Fruit fly (Drosophila melanogaster) whole organism, embryonic: ENCODE results near the gene alphaTub67C.

ENCODE experiments used
- Aef1 ChIP-seq: fragments of 200-800 bp; sonication (Bioruptor generic); IDR thresholded peaks from 3 replicates; pipeline ENCODE4 v1.3.6; 2022; ENCODE audit warnings: missing biosample characterization, missing genetic modification characterization
- Atf-2 ChIP-seq: fragments of 200-800 bp; sonication (Bioruptor generic); optimal IDR thresholded peaks from 2 replicates; lab custom pipeline; 2016; ENCODE audit warnings: missing biosample characterization, missing genetic modification characterization
- B-H1 ChIP-seq: fragments of 200-800 bp; sonication (Bioruptor generic); IDR thresholded peaks from 3 replicates; pipeline ENCODE4 v1.3.6; 2022; ENCODE audit warnings: missing biosample characterization, missing genetic modification characterization
- B-H2 ChIP-seq: fragments of 200-800 bp; sonication (Bioruptor generic); optimal IDR thresholded peaks from 2 replicates; lab custom pipeline; 2018; ENCODE audit warnings: missing biosample characterization, mild to moderate bottlenecking, missing genetic modification characterization
- Bdp1 ChIP-seq: fragments of 200-800 bp; sonication (Bioruptor generic); optimal IDR thresholded peaks from 3 replicates; lab custom pipeline; 2016; ENCODE audit warnings: missing biosample characterization, missing genetic modification characterization
- CG10366 ChIP-seq: fragments of 200-800 bp; sonication (Bioruptor generic); IDR thresholded peaks from 2 replicates; pipeline ENCODE4 v1.3.6; 2022; ENCODE audit warnings: missing biosample characterization, missing genetic modification characterization
- CG13424 ChIP-seq: fragments of 200-800 bp; sonication (Bioruptor generic); optimal IDR thresholded peaks from 2 replicates; lab custom pipeline; 2019; ENCODE audit warnings: missing biosample characterization, mild to moderate bottlenecking, missing genetic modification characterization, moderate library complexity
- CG17612 ChIP-seq: fragments of 200-800 bp; sonication (Bioruptor generic); IDR thresholded peaks from 2 replicates; pipeline ENCODE4 v1.3.6; 2022; ENCODE audit warnings: missing biosample characterization, missing genetic modification characterization
- CG17802 ChIP-seq: fragments of 200-800 bp; sonication (Bioruptor generic); optimal IDR thresholded peaks from 2 replicates; lab custom pipeline; 2018; ENCODE audit warnings: missing biosample characterization, mild to moderate bottlenecking, missing genetic modification characterization, moderate library complexity
- CG18011 ChIP-seq: fragments of 200-800 bp; sonication (Bioruptor generic); optimal IDR thresholded peaks from 2 replicates; lab custom pipeline; 2017; ENCODE audit warnings: missing biosample characterization, missing genetic modification characterization, mild to moderate bottlenecking, moderate library complexity, missing genotype
- CG18476 ChIP-seq: fragments of 200-800 bp; sonication (Bioruptor generic); optimal IDR thresholded peaks from 2 replicates; lab custom pipeline; 2016; ENCODE audit warnings: missing biosample characterization, mild to moderate bottlenecking, missing genetic modification characterization
- CG31224 ChIP-seq: fragments of 200-800 bp; sonication (Bioruptor generic); IDR thresholded peaks from 2 replicates; pipeline ENCODE4 v1.3.6; 2022; ENCODE audit warnings: missing biosample characterization, missing genetic modification characterization
- CG31365 ChIP-seq: fragments of 200-800 bp; sonication (Bioruptor generic); optimal IDR thresholded peaks from 2 replicates; lab custom pipeline; 2018; ENCODE audit warnings: missing biosample characterization, mild to moderate bottlenecking, missing genetic modification characterization
- CG31388 ChIP-seq: fragments of 200-800 bp; sonication (Bioruptor generic); optimal IDR thresholded peaks from 2 replicates; lab custom pipeline; 2016; ENCODE audit warnings: missing biosample characterization, missing genetic modification characterization
- CG6272 ChIP-seq: fragments of 200-800 bp; sonication (Bioruptor generic); IDR thresholded peaks from 2 replicates; pipeline ENCODE4 v1.3.6; 2022; ENCODE audit warnings: missing biosample characterization, missing genetic modification characterization
- CG6765 ChIP-seq: fragments of 200-800 bp; sonication (Bioruptor generic); optimal IDR thresholded peaks from 3 replicates; lab custom pipeline; 2017; ENCODE audit warnings: missing biosample characterization, mild to moderate bottlenecking, missing genetic modification characterization
- CG9437 ChIP-seq: fragments of 200-800 bp; sonication (Bioruptor generic); optimal IDR thresholded peaks from 2 replicates; lab custom pipeline; 2018; ENCODE audit warnings: missing biosample characterization, mild to moderate bottlenecking, missing genetic modification characterization
- CG9727 ChIP-seq: fragments of 200-800 bp; sonication (Bioruptor generic); optimal IDR thresholded peaks from 3 replicates; lab custom pipeline; 2017; ENCODE audit warnings: missing biosample characterization, mild to moderate bottlenecking, missing genetic modification characterization
- CG9876 ChIP-seq: fragments of 200-800 bp; sonication (Bioruptor generic); optimal IDR thresholded peaks from 2 replicates; lab custom pipeline; 2016; ENCODE audit warnings: missing biosample characterization, missing genetic modification characterization
- CrebB ChIP-seq: fragments of 200-800 bp; sonication (Bioruptor generic); optimal IDR thresholded peaks from 3 replicates; lab custom pipeline; 2018; ENCODE audit warnings: missing biosample characterization, mild to moderate bottlenecking, missing genetic modification characterization
- Dbx ChIP-seq: fragments of 200-800 bp; sonication (Bioruptor generic); IDR thresholded peaks from 3 replicates; pipeline ENCODE4 v1.3.6; 2022; ENCODE audit warnings: missing biosample characterization, missing genetic modification characterization
- Gug ChIP-seq: fragments of 200-800 bp; sonication (Bioruptor generic); IDR thresholded peaks from 4 replicates; pipeline ENCODE4 v1.3.6; 2022; ENCODE audit warnings: missing biosample characterization, missing genetic modification characterization
- Lpt ChIP-seq: fragments of >200 bp; optimal IDR thresholded peaks from 2 replicates; lab custom pipeline; 2018; ENCODE audit warnings: missing biosample characterization, missing genetic modification characterization
- MBD-R2 ChIP-seq: fragments of 200-800 bp; sonication (Bioruptor generic); IDR thresholded peaks from 2 replicates; pipeline ENCODE4 v1.3.6; 2022; ENCODE audit warnings: missing biosample characterization, missing genetic modification characterization
- MESR4 ChIP-seq: fragments of 200-800 bp; sonication (Bioruptor generic); optimal IDR thresholded peaks from 2 replicates; lab custom pipeline; 2018; ENCODE audit warnings: missing biosample characterization, mild to moderate bottlenecking, missing genetic modification characterization, moderate library complexity
- Max ChIP-seq: fragments of 200-800 bp; sonication (Bioruptor generic); optimal IDR thresholded peaks from 2 replicates; lab custom pipeline; 2016; ENCODE audit warnings: missing biosample characterization, mild to moderate bottlenecking, missing genetic modification characterization
- Xbp1 ChIP-seq: fragments of 200-800 bp; sonication (Bioruptor generic); optimal IDR thresholded peaks from 3 replicates; lab custom pipeline; 2016; ENCODE audit warnings: missing biosample characterization, mild to moderate bottlenecking, missing genetic modification characterization
- aop ChIP-seq: fragments of 200-800 bp; sonication (Bioruptor generic); IDR thresholded peaks from 2 replicates; pipeline ENCODE4 v1.3.6; 2022; ENCODE audit warnings: missing biosample characterization, missing genetic modification characterization
- az2 ChIP-seq: fragments of 200-800 bp; sonication (Bioruptor generic); optimal IDR thresholded peaks from 3 replicates; lab custom pipeline; 2016; ENCODE audit warnings: missing biosample characterization, missing genetic modification characterization
- crc ChIP-seq: fragments of 200-800 bp; sonication (Bioruptor generic); optimal IDR thresholded peaks from 2 replicates; lab custom pipeline; 2016; ENCODE audit warnings: missing biosample characterization, missing genetic modification characterization
- crp ChIP-seq, 2 experiments: fragments of 200-800 bp; sonication (Bioruptor generic); optimal IDR thresholded peaks; 2 replicates in 1 of 2; 3 replicates in 1 of 2; lab custom pipeline; 2017; ENCODE audit warnings: missing biosample characterization in 2 of 2, missing genetic modification characterization in 2 of 2, mild to moderate bottlenecking in 1 of 2, moderate library complexity in 1 of 2
- dm ChIP-seq: fragments of 200-800 bp; sonication (Bioruptor generic); optimal IDR thresholded peaks from 3 replicates; lab custom pipeline; 2016; ENCODE audit warnings: missing biosample characterization, missing genetic modification characterization
- fd3F ChIP-seq: fragments of 200-800 bp; sonication (Bioruptor generic); optimal IDR thresholded peaks from 2 replicates; lab custom pipeline; 2018; ENCODE audit warnings: missing biosample characterization, mild to moderate bottlenecking, missing genetic modification characterization, moderate library complexity
- fu2 ChIP-seq: fragments of 200-800 bp; sonication (Bioruptor generic); optimal IDR thresholded peaks from 2 replicates; lab custom pipeline; 2016; ENCODE audit warnings: missing biosample characterization, missing genetic modification characterization
- gro ChIP-seq: fragments of 200-800 bp; sonication (Bioruptor generic); optimal IDR thresholded peaks from 2 replicates; lab custom pipeline; 2016; ENCODE audit warnings: missing biosample characterization, missing genetic modification characterization
- jing ChIP-seq: fragments of 200-800 bp; sonication (Bioruptor generic); optimal IDR thresholded peaks from 2 replicates; lab custom pipeline; 2018; ENCODE audit warnings: missing biosample characterization, mild to moderate bottlenecking, missing genetic modification characterization
- knrl ChIP-seq: fragments of 200-800 bp; sonication (Bioruptor generic); IDR thresholded peaks from 3 replicates; pipeline ENCODE4 v1.3.6; 2022; ENCODE audit warnings: missing biosample characterization, missing genetic modification characterization; ENCODE audit not compliant: partially characterized antibody
- lilli ChIP-seq: fragments of 200-800 bp; sonication (Bioruptor generic); optimal IDR thresholded peaks from 3 replicates; lab custom pipeline; 2016; ENCODE audit warnings: missing biosample characterization, missing genetic modification characterization
- pan ChIP-seq, 4 experiments: fragments of >200 bp in 3 of 4; fragments of 200-800 bp in 1 of 4; sonication (Bioruptor generic) in 1 of 4; optimal IDR thresholded peaks in 3 of 4; IDR thresholded peaks in 1 of 4; 2 replicates each; pipeline versions ENCODE4 v1.3.6 to Lab custom; 2017 to 2022; ENCODE audit warnings: missing biosample characterization in 2 of 4, missing genetic modification characterization in 2 of 4, mixed read lengths in 1 of 4
- pita ChIP-seq: fragments of 200-800 bp; sonication (Bioruptor generic); optimal IDR thresholded peaks from 2 replicates; lab custom pipeline; 2017; ENCODE audit warnings: missing biosample characterization, mild to moderate bottlenecking, missing genetic modification characterization
- pnt ChIP-seq: fragments of 200-800 bp; sonication (Bioruptor generic); optimal IDR thresholded peaks from 3 replicates; lab custom pipeline; 2016; ENCODE audit warnings: missing biosample characterization, missing genetic modification characterization
- rib ChIP-seq: fragments of 200-800 bp; sonication (Bioruptor generic); IDR thresholded peaks from 2 replicates; pipeline ENCODE4 v1.3.6; 2022; ENCODE audit warnings: missing biosample characterization, missing genetic modification characterization
- run ChIP-seq: fragments of 200-800 bp; sonication (Bioruptor generic); optimal IDR thresholded peaks from 3 replicates; lab custom pipeline; 2018; ENCODE audit warnings: missing biosample characterization, mild to moderate bottlenecking, missing genetic modification characterization
- sc ChIP-seq, 3 experiments: fragments of >200 bp in 2 of 3; fragments of 200-800 bp in 1 of 3; sonication (Bioruptor generic) in 1 of 3; optimal IDR thresholded peaks; 2 replicates in 2 of 3; 3 replicates in 1 of 3; lab custom pipeline; 2017; ENCODE audit warnings: mild to moderate bottlenecking in 1 of 3, missing biosample characterization in 1 of 3, missing genetic modification characterization in 1 of 3, missing genetic modification reagents in 1 of 3
- sr ChIP-seq: fragments of 200-800 bp; sonication (Bioruptor generic); IDR thresholded peaks from 3 replicates; pipeline ENCODE4 v1.3.6; 2022; ENCODE audit warnings: missing biosample characterization, missing genetic modification characterization
- tin ChIP-seq: fragments of 200-800 bp; sonication (Bioruptor generic); optimal IDR thresholded peaks from 3 replicates; lab custom pipeline; 2016; ENCODE audit warnings: missing biosample characterization, missing genetic modification characterization
- trem ChIP-seq: fragments of 200-800 bp; optimal IDR thresholded peaks from 3 replicates; lab custom pipeline; 2019; ENCODE audit warnings: missing biosample characterization, mild to moderate bottlenecking, missing genetic modification characterization, moderate library complexity
- ttk ChIP-seq: fragments of 200-800 bp; sonication (Bioruptor generic); IDR thresholded peaks from 2 replicates; pipeline ENCODE4 v2.1.2; 2022; ENCODE audit warnings: missing biosample characterization, missing genetic modification characterization
- tx ChIP-seq: fragments of 200-800 bp; sonication (Bioruptor generic); optimal IDR thresholded peaks from 2 replicates; lab custom pipeline; 2016; ENCODE audit warnings: missing biosample characterization, missing genetic modification characterization
- zen2 ChIP-seq: fragments of 200-800 bp; sonication (Bioruptor generic); IDR thresholded peaks from 3 replicates; pipeline ENCODE4 v1.3.6; 2022; ENCODE audit warnings: missing biosample characterization, missing genetic modification characterization; ENCODE audit not compliant: partially characterized antibody

Gene alphaTub67C

dm6 chr3L:9723108-9723507, 42.0 kb downstream of the alphaTub67C start, which contains the start of the genes nbs and defl (continued):
- TF ChIP-seq pan (optimal IDR thresholded peaks at IDR 0.05; lab: Kevin White, UChicago) = no peak
- peak in 1 of 2 experiments; percentile 79 for TF ChIP-seq pan (GFP tag; optimal IDR thresholded peaks at IDR 0.05 in 1 of 2, IDR thresholded peaks at IDR 0.05 in 1 of 2)
- TF ChIP-seq CG9437 (GFP tag; lab: Kevin White, UChicago) = peak; percentile 38
- TF ChIP-seq Gug (GFP tag; lab: Robert Waterston, UW) = peak; percentile 61; the same call in 3 of the 4 replicates
- no peak for TF ChIP-seq Bdp1 (GFP tag; lab: Kevin White, UChicago)
- peak; percentile 92 for TF ChIP-seq MBD-R2 (GFP tag; lab: Robert Waterston, UW)
- peak; percentile 60 for TF ChIP-seq Max (GFP tag; lab: Kevin White, UChicago)
- TF ChIP-seq B-H2 (GFP tag; lab: Kevin White, UChicago) = peak; percentile 60
- TF ChIP-seq CG18476 = peak; percentile 60
- no peak for TF ChIP-seq CG31388 (GFP tag; lab: Kevin White, UChicago)
- peak; percentile 24 for TF ChIP-seq trem
- peak; percentile 55 for TF ChIP-seq CG9876 (GFP tag; lab: Kevin White, UChicago)
- no peak for TF ChIP-seq pita (GFP tag; lab: Kevin White, UChicago)
- TF ChIP-seq tx (GFP tag; lab: Kevin White, UChicago) = peak; percentile 57
- peak; percentile 64 for TF ChIP-seq az2 (GFP tag; lab: Kevin White, UChicago)
- no peak; the same call in 2 of the 3 replicates for TF ChIP-seq zen2
- TF ChIP-seq MESR4 (GFP tag; lab: Kevin White, UChicago) = peak; percentile 24
- TF ChIP-seq lilli (GFP tag; lab: Kevin White, UChicago) = peak; percentile 82
- TF ChIP-seq sc (optimal IDR thresholded peaks at IDR 0.05; lab: Kevin White, UChicago) = no peak
- TF ChIP-seq sc (GFP tag; optimal IDR thresholded peaks at IDR 0.05; lab: Kevin White, UChicago) = peak; percentile 8
- TF ChIP-seq CG17802 (tag; lab: Kevin White, UChicago) = no peak
- peak; percentile 57 for TF ChIP-seq gro
- TF ChIP-seq knrl (GFP tag; lab: Robert Waterston, UW) = peak; percentile 59; the same call in 2 of the 3 replicates
- peak; percentile 83 for TF ChIP-seq CG6272 (GFP tag; lab: Robert Waterston, UW)
- peak; percentile 82 for TF ChIP-seq Xbp1 (GFP tag; lab: Kevin White, UChicago)
- peak; percentile 67 for TF ChIP-seq CG10366 (GFP tag; lab: Robert Waterston, UW)
- TF ChIP-seq CG6765 = no peak
- TF ChIP-seq tin (GFP tag; lab: Kevin White, UChicago) = peak; percentile 56
- peak; percentile 63 for TF ChIP-seq Atf-2
- TF ChIP-seq Lpt (GFP tag; lab: Kevin White, UChicago) = no peak
- peak; percentile 49 for TF ChIP-seq fd3F (GFP tag; lab: Kevin White, UChicago)
- peak; percentile 61 for TF ChIP-seq pnt (GFP tag; lab: Kevin White, UChicago)
- peak; percentile 19 for TF ChIP-seq dm (GFP tag; lab: Kevin White, UChicago)
- TF ChIP-seq rib (GFP tag; lab: Robert Waterston, UW) = peak; percentile 71
- TF ChIP-seq run = no peak
- peak in 1 of 2 experiments; percentile 28 for TF ChIP-seq crp (GFP tag; optimal IDR thresholded peaks at IDR 0.05; lab: Kevin White, UChicago)
- no peak for TF ChIP-seq sr (GFP tag; lab: Robert Waterston, UW)
- no peak for TF ChIP-seq jing
- TF ChIP-seq CG31224 (GFP tag; lab: Robert Waterston, UW) = peak; percentile 46
- TF ChIP-seq CG17612 (GFP tag; lab: Robert Waterston, UW) = no peak
- TF ChIP-seq Dbx (GFP tag; lab: Robert Waterston, UW) = peak; percentile 72
- peak; percentile 75; the same call in 2 of the 3 replicates for TF ChIP-seq B-H1 (GFP tag; lab: Robert Waterston, UW)
- TF ChIP-seq ttk (GFP tag; lab: Robert Waterston, UW) = peak; percentile 61
- no peak for TF ChIP-seq aop (GFP tag; lab: Robert Waterston, UW)
- TF ChIP-seq CG31365 = no peak
- TF ChIP-seq CrebB (tag; lab: Kevin White, UChicago) = no peak
- peak; percentile 52 for TF ChIP-seq crc (GFP tag; lab: Kevin White, UChicago)
- peak; percentile 71 for TF ChIP-seq fu2
- peak; percentile 22 for TF ChIP-seq CG18011 (GFP tag; lab: Kevin White, UChicago)
- peak; percentile 44 for TF ChIP-seq CG9727 (GFP tag; lab: Kevin White, UChicago)
- TF ChIP-seq CG13424 = peak; percentile 81
- TF ChIP-seq Aef1 (GFP tag; lab: Robert Waterston, UW) = peak; percentile 74
